Fruit fly (Drosophila melanogaster): ENCODE results near the gene CG11226.
A peak's percentile ranks its signal among the peaks of the same experiment; 100 is the strongest.

Gene CG11226

DNA sequence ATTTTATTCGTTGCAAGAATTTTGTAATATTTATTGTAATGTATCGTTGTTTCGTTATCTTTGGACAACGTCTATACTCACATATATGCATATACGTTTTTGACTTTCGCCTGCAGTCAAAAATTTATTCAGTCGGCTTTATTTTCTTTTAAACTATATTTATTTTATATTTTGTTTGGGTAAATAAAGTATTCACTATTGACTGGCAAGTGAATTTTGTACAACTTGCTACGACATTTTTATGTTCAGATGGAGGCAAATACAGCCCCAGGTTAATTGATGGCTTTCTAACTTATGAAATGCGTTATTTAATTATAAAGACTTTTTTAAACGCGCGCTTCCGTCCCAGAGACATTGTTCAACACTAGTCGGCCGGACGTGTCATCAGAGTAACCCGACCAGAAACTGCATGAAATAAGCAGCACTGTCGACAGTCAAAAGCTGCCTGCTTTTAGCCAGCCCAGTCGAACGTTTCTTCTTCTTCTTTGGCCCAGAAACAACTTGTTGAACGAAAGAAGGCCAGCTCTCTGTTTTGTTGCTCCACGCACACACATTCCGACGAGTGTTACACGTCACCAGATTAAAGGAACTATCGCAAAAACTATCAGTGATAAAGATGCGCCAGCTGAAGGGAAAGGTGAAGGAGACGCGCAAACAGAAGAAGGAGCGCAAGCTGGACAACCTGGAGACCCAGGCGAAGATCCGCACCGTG lies 26.7 kb downstream of the CG11226 start, which contains the start of gene CG33169 (continued):
- TF ChIP-seq CG10631 (GFP tag; optimal IDR thresholded peaks at IDR 0.05) (peak; percentile 54), CG8319 (GFP tag; optimal IDR thresholded peaks at IDR 0.05) (peak; percentile 50), OdsH (GFP tag; optimal IDR thresholded peaks at IDR 0.05) (peak; percentile 53), CG8119 (GFP tag; IDR thresholded peaks at IDR 0.05) (no peak), Eip93F (GFP tag; optimal IDR thresholded peaks at IDR 0.05) (no peak), Met (GFP tag; optimal IDR thresholded peaks at IDR 0.05) (peak; percentile 50), dsx (GFP tag; optimal IDR thresholded peaks at IDR 0.05; ENCODE audit: poor library complexity, severe bottlenecking) (peak; percentile 61), CG6163 (GFP tag; IDR thresholded peaks at IDR 0.05) (peak; percentile 73), Ets21C (GFP tag; optimal IDR thresholded peaks at IDR 0.05) (peak; percentile 44), CG3919 (GFP tag; optimal IDR thresholded peaks at IDR 0.05) (peak; percentile 73), net (GFP tag; optimal IDR thresholded peaks at IDR 0.05) (peak; percentile 48), pdm3 (GFP tag; optimal IDR thresholded peaks at IDR 0.05) (peak; percentile 57), CG7368 (GFP tag; optimal IDR thresholded peaks at IDR 0.05) (peak; percentile 37), CG6276 (GFP tag; optimal IDR thresholded peaks at IDR 0.05) (no peak), Sox102F (GFP tag; optimal IDR thresholded peaks at IDR 0.05) (peak; percentile 44), svp (GFP tag) (peak; percentile 82), CG11902 (GFP tag; optimal IDR thresholded peaks at IDR 0.05) (peak; percentile 67), topi (GFP tag; optimal IDR thresholded peaks at IDR 0.05) (peak; percentile 65), cyc (GFP tag; optimal IDR thresholded peaks at IDR 0.05) (peak; percentile 84), vri (GFP tag; optimal IDR thresholded peaks at IDR 0.05) (peak; percentile 81), fd85E (GFP tag; optimal IDR thresholded peaks at IDR 0.05) (no peak), Smox (GFP tag; optimal IDR thresholded peaks at IDR 0.05) (peak; percentile 36), CG32006 (GFP tag; optimal IDR thresholded peaks at IDR 0.05) (peak; percentile 48), ss (GFP tag; optimal IDR thresholded peaks at IDR 0.05) (peak in 1 of 2 experiments; percentile 49), lz (GFP tag; optimal IDR thresholded peaks at IDR 0.05) (peak; percentile 70), Hr4 (GFP tag; optimal IDR thresholded peaks at IDR 0.05) (no peak), CG9139 (GFP tag; optimal IDR thresholded peaks at IDR 0.05) (no peak), CG11294 (GFP tag; IDR thresholded peaks at IDR 0.05) (0 out of 2 replicates have a peak, but pooled peaks have one; percentile 41), CG6808 (GFP tag; optimal IDR thresholded peaks at IDR 0.05) (no peak), Ets96B (tag; optimal IDR thresholded peaks at IDR 0.05) (peak; percentile 21), Lpt (GFP tag; optimal IDR thresholded peaks at IDR 0.05) (peak; percentile 49), Blimp-1 (GFP tag; optimal IDR thresholded peaks at IDR 0.05) (peak; percentile 41), Hr38 (GFP tag; optimal IDR thresholded peaks at IDR 0.05) (no peak), CG16779 (tag; optimal IDR thresholded peaks at IDR 0.05) (no peak), Gug (GFP tag; IDR thresholded peaks at IDR 0.05) (no peak), CG31627 (GFP tag; optimal IDR thresholded peaks at IDR 0.05) (peak; percentile 85), dac (GFP tag; optimal IDR thresholded peaks at IDR 0.05) (peak; percentile 18), CG34406 (GFP tag; optimal IDR thresholded peaks at IDR 0.05) (no peak), acj6 (GFP tag; optimal IDR thresholded peaks at IDR 0.05) (peak; percentile 38)

DNA sequence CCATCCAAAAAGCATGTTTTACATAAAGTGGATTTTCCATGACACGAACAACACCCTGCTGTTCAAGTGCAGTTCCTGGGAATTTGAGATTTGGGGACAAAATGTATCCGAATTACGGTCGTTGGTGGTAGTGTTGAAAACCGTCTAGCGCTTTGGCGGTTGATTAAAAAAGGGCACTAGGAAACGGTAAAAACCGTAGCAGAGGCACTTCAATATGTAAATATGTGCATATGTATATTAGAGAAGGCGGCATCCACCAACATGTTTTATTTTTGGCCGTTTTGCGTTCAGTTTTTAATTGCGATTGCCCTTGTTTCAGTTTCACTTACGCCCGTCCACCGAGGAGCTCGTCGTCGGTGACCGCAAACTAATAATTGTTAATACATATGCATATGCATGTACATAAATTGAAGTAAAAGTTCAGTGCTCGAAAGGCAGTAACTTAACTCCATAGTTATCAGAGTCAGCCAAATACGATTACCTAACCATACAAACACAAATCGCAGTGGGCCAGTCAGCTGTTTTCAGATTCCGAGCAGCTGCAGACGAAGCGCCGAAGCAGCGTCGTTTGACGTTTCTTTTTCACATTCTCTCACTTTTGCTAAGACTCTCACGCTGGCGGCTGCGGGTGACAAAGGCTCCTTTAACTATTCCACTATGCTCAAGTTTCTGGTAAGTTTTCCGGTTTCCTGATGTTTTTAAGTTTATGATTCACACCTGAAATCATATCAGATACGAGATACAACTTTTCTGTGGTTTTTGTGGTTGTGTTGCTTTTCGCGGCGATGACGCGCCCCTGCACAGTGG lies 27.6 kb downstream of the CG11226 start, which contains the start of gene CG33170:
Gene CG33170, plus strand, starts transcription at position 347 of the 807 bp plus-strand sequence.
- TF ChIP-seq Eip78C (GFP tag) (peak; percentile 69), topi (GFP tag; optimal IDR thresholded peaks at IDR 0.05) (peak; percentile 8), ss (GFP tag; optimal IDR thresholded peaks at IDR 0.05) (peak in 1 of 2 experiments; percentile 41), CG6792 (GFP tag; optimal IDR thresholded peaks at IDR 0.05) (no peak), vri (GFP tag; optimal IDR thresholded peaks at IDR 0.05) (peak; percentile 93), CG6163 (GFP tag; IDR thresholded peaks at IDR 0.05) (no peak), fkh (GFP tag; optimal IDR thresholded peaks at IDR 0.05) (peak; percentile 45), achi (GFP tag; optimal IDR thresholded peaks at IDR 0.05) (peak; percentile 77)

Measured in whole organism, prepupa.